Fruit fly (Drosophila melanogaster) whole organism, adult: Measurements from ENCODE around the gene Ubc87F.

Experiments used
- CG11617 ChIP-seq: fragments of 200-800 bp; sonication (Bioruptor generic); optimal IDR thresholded peaks from 2 replicates; lab custom pipeline; 2017; ENCODE audit warnings: mild to moderate bottlenecking, missing biosample characterization, missing genetic modification reagents, missing genetic modification characterization
- CG12768 ChIP-seq: fragments of 200-800 bp; sonication (Bioruptor generic); optimal IDR thresholded peaks from 2 replicates; lab custom pipeline; 2017; ENCODE audit warnings: missing biosample characterization, missing genetic modification characterization, mild to moderate bottlenecking, moderate library complexity, missing genetic modification reagents
- CG14711 ChIP-seq: fragments of 200-800 bp; sonication (Bioruptor generic); optimal IDR thresholded peaks from 2 replicates; lab custom pipeline; 2018; ENCODE audit warnings: missing biosample characterization, mild to moderate bottlenecking, missing genetic modification characterization, moderate library complexity
- CG1620 ChIP-seq: fragments of 200-800 bp; sonication (Bioruptor generic); optimal IDR thresholded peaks from 2 replicates; lab custom pipeline; 2016; ENCODE audit warnings: missing biosample characterization, missing genetic modification characterization
- CG33017 ChIP-seq: fragments of 200-800 bp; sonication (Bioruptor generic); optimal IDR thresholded peaks from 2 replicates; lab custom pipeline; 2018; ENCODE audit warnings: missing biosample characterization, mild to moderate bottlenecking, missing genetic modification characterization, moderate library complexity
- CG5204 ChIP-seq: fragments of 200-800 bp; sonication (Bioruptor generic); optimal IDR thresholded peaks from 2 replicates; lab custom pipeline; 2016; ENCODE audit warnings: missing biosample characterization, missing genetic modification characterization
- CG7045 ChIP-seq: fragments of 200-800 bp; sonication (Bioruptor generic); optimal IDR thresholded peaks from 2 replicates; lab custom pipeline; 2017; ENCODE audit warnings: missing biosample characterization, mild to moderate bottlenecking, missing genetic modification characterization
- CG7101 ChIP-seq: fragments of 200-800 bp; sonication (Bioruptor generic); optimal IDR thresholded peaks from 2 replicates; lab custom pipeline; 2018; ENCODE audit warnings: missing biosample characterization, mild to moderate bottlenecking, missing genetic modification characterization, moderate library complexity
- Clk ChIP-seq: fragments of 200-800 bp; sonication (Bioruptor generic); optimal IDR thresholded peaks from 2 replicates; lab custom pipeline; 2017; ENCODE audit warnings: missing biosample characterization, missing genetic modification characterization
- Crg-1 ChIP-seq: fragments of 200-800 bp; sonication (Bioruptor generic); optimal IDR thresholded peaks from 2 replicates; lab custom pipeline; 2016; ENCODE audit warnings: missing biosample characterization, missing genetic modification characterization
- Hr96 ChIP-seq: fragments of 200-800 bp; sonication (Bioruptor generic); optimal IDR thresholded peaks from 2 replicates; lab custom pipeline; 2016; ENCODE audit warnings: missing biosample characterization, missing genetic modification characterization
- Mnt ChIP-seq: fragments of 200-800 bp; sonication (Bioruptor generic); optimal IDR thresholded peaks from 2 replicates; lab custom pipeline; 2016; ENCODE audit warnings: missing biosample characterization, mild to moderate bottlenecking, missing genetic modification characterization
- bab1 ChIP-seq: fragments of 200-800 bp; sonication (Bioruptor generic); optimal IDR thresholded peaks from 3 replicates; lab custom pipeline; 2019; ENCODE audit warnings: missing biosample characterization, mild to moderate bottlenecking, missing genetic modification characterization, moderate library complexity
- cic ChIP-seq: fragments of 200-800 bp; sonication (Bioruptor generic); optimal IDR thresholded peaks from 2 replicates; lab custom pipeline; 2017; ENCODE audit warnings: missing biosample characterization, mild to moderate bottlenecking, missing genetic modification characterization, moderate library complexity
- cnc ChIP-seq, 2 experiments: fragments of >200 bp; optimal IDR thresholded peaks; 2 replicates each; lab custom pipeline; 2017
- kay ChIP-seq: fragments of 200-800 bp; sonication (Bioruptor generic); peaks from one replicate; lab custom pipeline; 2016; ENCODE audit warnings: missing biosample characterization, missing genetic modification characterization, borderline replicate concordance
- ovo ChIP-seq: fragments of 200-800 bp; sonication (Bioruptor generic); optimal IDR thresholded peaks from 2 replicates; lab custom pipeline; 2016; ENCODE audit warnings: missing biosample characterization, missing genetic modification characterization
- pad ChIP-seq: fragments of 200-800 bp; sonication (Bioruptor generic); optimal IDR thresholded peaks from 3 replicates; lab custom pipeline; 2017; ENCODE audit warnings: missing biosample characterization, missing genetic modification characterization, mild to moderate bottlenecking, moderate library complexity, missing genetic modification reagents
- tj ChIP-seq: fragments of 200-800 bp; sonication (Bioruptor generic); optimal IDR thresholded peaks from 3 replicates; lab custom pipeline; 2017; ENCODE audit warnings: missing biosample characterization, mild to moderate bottlenecking, missing genetic modification characterization, moderate library complexity
- toe ChIP-seq: fragments of 200-800 bp; sonication (Bioruptor generic); optimal IDR thresholded peaks from 2 replicates; lab custom pipeline; 2016; ENCODE audit warnings: missing biosample characterization, missing genetic modification characterization

The Ubc87F gene

DNA sequence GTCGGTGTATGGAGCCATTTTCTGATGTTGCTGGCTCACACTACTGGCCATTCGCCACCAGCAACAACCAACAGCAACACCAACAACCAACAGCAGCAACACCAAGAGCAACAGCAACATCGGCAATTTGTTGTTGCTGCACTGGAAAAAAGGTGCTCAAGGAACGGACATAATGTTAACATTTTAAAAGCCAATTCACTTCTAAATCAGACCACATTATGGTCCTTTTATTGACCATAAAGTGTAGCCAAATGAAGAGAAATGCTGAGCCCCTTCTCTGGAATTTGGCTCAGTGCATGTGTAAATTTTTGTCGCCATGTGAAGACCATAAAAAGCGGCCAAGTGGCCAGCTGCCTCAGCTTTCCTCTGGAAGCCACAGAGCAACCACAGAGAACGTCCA is 1.1 kb downstream of the Ubc87F start:
- no peak for TF ChIP-seq Clk
- TF ChIP-seq Hr96 = no peak
- TF ChIP-seq Crg-1 = no peak
- no peak for TF ChIP-seq CG33017 (tag; lab: Kevin White, UChicago)
- no peak for TF ChIP-seq CG12768 (GFP tag; lab: Kevin White, UChicago)

DNA sequence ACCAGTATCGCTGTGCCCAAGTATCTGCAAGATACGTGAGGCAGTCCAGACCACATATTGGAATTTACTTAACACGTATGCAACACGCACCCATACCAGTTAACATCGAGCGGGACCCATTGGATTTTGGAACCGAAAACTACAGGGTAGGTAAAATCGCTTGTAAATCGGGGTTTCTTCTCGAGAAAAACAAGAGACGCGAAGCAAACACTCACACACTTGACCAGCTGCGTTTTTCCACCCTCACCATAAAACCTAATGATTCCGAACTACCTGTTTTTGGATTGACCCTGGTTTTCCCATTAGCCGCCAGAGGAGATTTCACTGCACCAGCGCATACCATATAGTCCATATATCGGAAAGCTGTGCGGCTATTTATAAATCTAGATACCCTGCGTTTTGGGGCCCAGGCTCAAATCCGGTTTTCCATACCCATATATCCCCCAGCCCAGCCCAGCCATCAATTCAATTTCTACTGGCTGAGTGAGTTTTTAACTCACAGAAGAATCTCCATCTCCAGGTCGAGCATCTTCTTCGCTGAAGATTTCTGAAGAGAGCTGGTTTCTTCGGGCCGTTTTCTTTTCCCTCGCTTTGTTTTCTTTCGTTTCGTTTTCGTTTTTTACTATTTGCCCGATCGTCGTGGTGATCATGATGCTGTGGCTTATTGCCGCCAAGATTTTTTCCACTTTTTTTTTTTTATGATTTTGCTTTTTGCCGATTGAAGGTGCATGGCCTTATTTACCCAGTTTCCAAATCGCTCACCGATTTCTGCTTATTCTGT is 2.1 kb downstream of the Ubc87F start:
- TF ChIP-seq CG7045 (GFP tag; lab: Kevin White, UChicago) = no peak
- TF ChIP-seq pad (GFP tag; lab: Kevin White, UChicago) = no peak
- TF ChIP-seq tj (GFP tag; lab: Kevin White, UChicago) = no peak
- no peak for TF ChIP-seq cnc (optimal IDR thresholded peaks at IDR 0.05; lab: Kevin White, UChicago)
- no peak for TF ChIP-seq CG12768 (GFP tag; lab: Kevin White, UChicago)
- TF ChIP-seq Mnt = no peak
- TF ChIP-seq bab1 = no peak
- TF ChIP-seq cic = no peak
- no peak for TF ChIP-seq CG5204 (GFP tag; lab: Kevin White, UChicago)
- no peak for TF ChIP-seq CG7101
- TF ChIP-seq toe = no peak
- no peak for TF ChIP-seq CG14711
- TF ChIP-seq CG11617 (GFP tag; lab: Kevin White, UChicago) = no peak

DNA sequence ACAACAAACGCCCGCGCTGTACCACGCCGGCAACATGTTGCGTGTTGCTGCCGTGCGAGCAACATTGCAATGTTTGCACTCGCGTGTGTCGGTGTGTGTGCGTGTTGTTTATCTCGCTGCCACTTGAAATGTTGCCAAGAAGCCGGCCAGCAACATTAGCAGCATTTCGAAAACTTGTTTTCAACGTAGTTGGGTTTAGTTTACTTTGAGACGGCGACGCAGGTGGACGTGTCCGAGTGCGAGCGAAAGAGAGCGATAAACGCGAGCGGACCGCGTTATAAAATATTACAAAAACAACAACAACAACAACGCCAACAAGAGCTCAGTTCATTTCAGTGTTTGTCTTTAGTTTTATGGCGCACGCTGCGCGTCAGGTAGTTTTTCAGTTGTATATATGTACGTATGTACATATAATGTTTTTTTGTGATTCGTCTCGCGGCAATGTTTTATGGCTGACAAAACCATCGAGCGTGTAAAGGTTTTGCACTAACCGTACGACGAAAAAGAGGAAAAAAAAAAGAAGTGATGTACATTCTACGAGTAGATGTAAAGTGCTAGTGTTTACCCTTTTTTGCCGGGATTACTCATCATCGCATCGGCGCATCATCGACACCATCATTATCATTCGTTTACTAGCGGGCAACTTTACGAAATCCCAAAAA is 2.8 kb downstream of the Ubc87F start, which contains the start of gene kmr:
Gene kmr, plus strand, starts transcription at position 196 of the 662 bp plus-strand sequence.
- TF ChIP-seq CG7045 (GFP tag; lab: Kevin White, UChicago) (peak; percentile 60), ovo (GFP tag; lab: Kevin White, UChicago) (no peak), CG14711 (peak; percentile 41), Crg-1 (no peak), cnc (optimal IDR thresholded peaks at IDR 0.05; lab: Kevin White, UChicago) (no peak), CG5204 (GFP tag; lab: Kevin White, UChicago) (no peak), CG7101 (peak; percentile 62), CG1620 (GFP tag; lab: Kevin White, UChicago) (no peak), pad (GFP tag; lab: Kevin White, UChicago) (peak; percentile 22), kay (GFP tag; lab: Kevin White, UChicago) (peak; percentile 58), CG33017 (tag; lab: Kevin White, UChicago) (peak; percentile 59), tj (GFP tag; lab: Kevin White, UChicago) (peak; percentile 72), Clk (no peak), Mnt (peak; percentile 82), toe (peak; percentile 47), cic (peak; percentile 62), CG11617 (GFP tag; lab: Kevin White, UChicago) (peak; percentile 37), bab1 (peak; percentile 50), Hr96 (peak; percentile 60), CG12768 (GFP tag; lab: Kevin White, UChicago) (peak; percentile 82)

DNA sequence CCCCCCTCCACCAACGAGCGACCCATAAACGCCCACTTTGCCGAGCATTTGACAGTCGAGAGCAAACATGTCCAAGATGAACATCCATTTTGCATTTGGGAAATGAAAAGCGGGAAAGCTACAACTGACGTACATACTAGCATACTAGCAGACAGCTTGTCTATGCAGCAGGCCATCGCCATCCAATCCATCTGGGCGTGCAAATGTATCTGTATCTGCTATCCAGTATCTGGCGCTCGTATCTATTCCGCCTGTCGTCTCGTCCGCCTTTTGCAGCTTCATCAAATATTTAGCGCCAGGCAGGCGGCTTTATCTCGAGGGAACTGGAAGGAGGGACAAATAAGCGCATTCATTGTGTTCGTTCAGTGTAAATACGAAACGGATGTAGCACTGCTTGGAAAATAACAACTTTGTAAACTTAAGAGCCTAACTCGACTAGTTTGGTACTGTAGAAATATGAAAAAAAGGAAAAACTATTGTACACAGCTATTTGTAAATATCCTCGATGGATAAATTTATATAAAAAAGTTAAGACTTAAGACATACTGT is 3.9 kb downstream of the Ubc87F start:
- peak; percentile 54 for TF ChIP-seq CG7101
- TF ChIP-seq Hr96 = peak; percentile 15
- TF ChIP-seq cnc (optimal IDR thresholded peaks at IDR 0.05; lab: Kevin White, UChicago) = no peak
- no peak for TF ChIP-seq kay (GFP tag; lab: Kevin White, UChicago)
- TF ChIP-seq toe = no peak
- TF ChIP-seq bab1 = no peak
- TF ChIP-seq CG12768 (GFP tag; lab: Kevin White, UChicago) = peak; percentile 72
- TF ChIP-seq CG7045 (GFP tag; lab: Kevin White, UChicago) = peak; percentile 76
- no peak for TF ChIP-seq CG11617 (GFP tag; lab: Kevin White, UChicago)
- no peak for TF ChIP-seq ovo (GFP tag; lab: Kevin White, UChicago)
- no peak for TF ChIP-seq cic
- peak; percentile 6 for TF ChIP-seq tj (GFP tag; lab: Kevin White, UChicago)
- peak; percentile 30 for TF ChIP-seq CG14711
- peak; percentile 26 for TF ChIP-seq Mnt
- peak; percentile 40 for TF ChIP-seq Crg-1
- TF ChIP-seq CG1620 (GFP tag; lab: Kevin White, UChicago) = peak; percentile 11
- peak; percentile 41 for TF ChIP-seq CG5204 (GFP tag; lab: Kevin White, UChicago)
- TF ChIP-seq pad (GFP tag; lab: Kevin White, UChicago) = peak; percentile 43
- peak; percentile 60 for TF ChIP-seq CG33017 (tag; lab: Kevin White, UChicago)
- peak; percentile 51 for TF ChIP-seq Clk

DNA sequence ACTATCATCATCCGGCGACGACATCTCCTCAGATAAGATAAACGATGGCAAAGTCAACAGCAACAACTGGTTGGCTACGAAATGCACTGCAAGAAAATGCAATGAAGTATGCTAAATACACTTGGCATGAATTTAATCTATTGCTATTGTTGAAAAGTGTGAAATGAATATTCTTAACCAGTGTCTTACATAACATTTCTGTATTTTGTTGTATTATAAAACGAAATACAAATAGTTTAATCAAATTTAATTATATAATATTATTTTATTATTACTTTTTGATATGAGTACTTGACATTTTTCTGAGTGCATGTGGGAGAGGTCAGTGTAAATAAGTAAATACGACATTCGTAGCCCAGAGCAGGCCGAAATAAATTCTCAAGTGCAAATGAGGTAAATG is 4.4 kb downstream of the Ubc87F start:
- TF ChIP-seq toe (no peak), tj (GFP tag; lab: Kevin White, UChicago) (peak; percentile 3), CG11617 (GFP tag; lab: Kevin White, UChicago) (peak; percentile 64), CG1620 (GFP tag; lab: Kevin White, UChicago) (no peak), CG7045 (GFP tag; lab: Kevin White, UChicago) (peak; percentile 57), CG5204 (GFP tag; lab: Kevin White, UChicago) (no peak), ovo (GFP tag; lab: Kevin White, UChicago) (peak; percentile 32), CG14711 (peak; percentile 58), CG7101 (peak; percentile 44), Crg-1 (no peak), CG33017 (tag; lab: Kevin White, UChicago) (peak; percentile 58), pad (GFP tag; lab: Kevin White, UChicago) (no peak), CG12768 (GFP tag; lab: Kevin White, UChicago) (peak; percentile 63), Hr96 (no peak), cnc (optimal IDR thresholded peaks at IDR 0.05; lab: Kevin White, UChicago) (no peak), kay (GFP tag; lab: Kevin White, UChicago) (no peak), cic (peak; percentile 22)
